Fruit fly (Drosophila melanogaster) Kc167 (cell line): ENCODE results near the gene CG31406.
"Not testable (repeated sequence)": the region's sequence is repeated elsewhere in the genome, so short reads cannot be mapped to it uniquely, and the experiment has no call there.

Experiments used
- Myc ChIP-seq: fragments of >200 bp; optimal IDR thresholded peaks from 2 replicates; lab custom pipeline; 2017; ENCODE audit warnings: missing external identifiers
- h ChIP-seq: fragments of >200 bp; optimal IDR thresholded peaks from 3 replicates; lab custom pipeline; 2018; ENCODE audit warnings: missing external identifiers
- psq ChIP-seq: fragments of >200 bp; optimal IDR thresholded peaks from 2 replicates; lab custom pipeline; 2017; ENCODE audit warnings: missing external identifiers

DNA sequence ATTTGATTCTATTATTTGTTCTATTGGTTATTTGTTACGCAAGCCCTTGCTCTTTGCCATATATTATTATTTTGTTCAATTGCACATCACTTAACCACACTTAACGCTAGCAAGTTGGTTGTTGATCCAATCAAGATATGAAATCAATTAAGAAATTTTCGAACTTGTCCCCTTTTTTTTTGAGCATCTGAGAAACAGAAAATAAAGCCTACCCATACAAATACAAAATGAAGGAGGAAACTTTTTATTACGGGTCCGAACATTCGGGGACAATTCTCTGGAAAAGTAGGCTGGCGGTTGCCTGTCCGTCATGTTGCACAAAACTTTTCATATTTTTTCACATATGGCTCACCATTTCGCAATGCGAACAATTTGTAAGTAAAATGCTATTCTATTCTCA, 10.5 kb upstream of the CG31406 start, which contains the start of gene CG12592:
- not testable (repeated sequence) for TF ChIP-seq h, Myc, psq (lab: Kevin White, UChicago)
